Worm (Caenorhabditis elegans) whole organism, L2 larva: Measurements from ENCODE around the gene nhr-180.

Experiments
- ZK546.5 ChIP-seq: sonication (generic microtip); optimal IDR thresholded peaks from 2 replicates; lab custom pipeline; 2017; ENCODE audit warnings: missing biosample characterization, missing genetic modification characterization
- aly-2 ChIP-seq: fragments of 150-350 bp; optimal IDR thresholded peaks from 2 replicates; lab custom pipeline; 2014; ENCODE audit warnings: missing biosample characterization, missing genetic modification characterization
- crh-2 ChIP-seq: sonication (generic microtip); optimal IDR thresholded peaks from 2 replicates; lab custom pipeline; 2017; ENCODE audit warnings: missing biosample characterization, missing genetic modification characterization
- elt-1 ChIP-seq: fragments of 150-350 bp; optimal IDR thresholded peaks from 2 replicates; lab custom pipeline; 2014; ENCODE audit warnings: missing biosample characterization, missing genetic modification characterization
- lin-39 ChIP-seq: fragments of 150-350 bp; optimal IDR thresholded peaks from 2 replicates; lab custom pipeline; 2014; ENCODE audit warnings: missing biosample characterization, missing genetic modification reagents, missing genetic modification characterization
- nhr-237 ChIP-seq: fragments of 150-350 bp; optimal IDR thresholded peaks from 2 replicates; lab custom pipeline; 2014; ENCODE audit warnings: missing biosample characterization, missing genetic modification characterization
- nhr-77 ChIP-seq: fragments of 150-350 bp; optimal IDR thresholded peaks from 2 replicates; lab custom pipeline; 2014; ENCODE audit warnings: missing biosample characterization, missing genetic modification characterization
- skn-1 ChIP-seq: sonication (generic microtip); optimal IDR thresholded peaks from 2 replicates; lab custom pipeline; 2017; ENCODE audit warnings: missing biosample characterization, missing genetic modification characterization
- snpc-4 ChIP-seq: fragments of 150-350 bp; optimal IDR thresholded peaks from 2 replicates; lab custom pipeline; 2014; ENCODE audit warnings: missing biosample characterization, missing genetic modification characterization
- unc-39 ChIP-seq: fragments of 150-350 bp; optimal IDR thresholded peaks from 2 replicates; lab custom pipeline; 2014; ENCODE audit warnings: missing biosample characterization, missing genetic modification characterization

- TF ChIP-seq aly-2 (tag; lab: Kevin White, UChicago) (no peak), skn-1 (tag; lab: Kevin White, UChicago) (no peak), lin-39 (tag; lab: Kevin White, UChicago) (no peak), elt-1 (tag; lab: Kevin White, UChicago) (no peak), ZK546.5 (no peak), crh-2 (tag; lab: Kevin White, UChicago) (no peak), nhr-237 (no peak), snpc-4 (tag; lab: Kevin White, UChicago) (no peak), unc-39 (tag; lab: Kevin White, UChicago) (no peak), nhr-77 (tag; lab: Kevin White, UChicago) (no peak)
These were observed 41.0 kb downstream of the nhr-180 start, which contains the start of gene F48G7.7 for ce11 chrV:626321-626720.
